Fruit fly (Drosophila melanogaster) S2 (cell line): ENCODE results near the gene fid.

Experiments
- CG8478 ChIP-seq: fragments of >200 bp; optimal IDR thresholded peaks from 2 replicates; lab custom pipeline; 2018
- CTCF ChIP-seq, 2 experiments: fragments of >200 bp; optimal IDR thresholded peaks; 2 replicates each; lab custom pipeline; 2018

dm6 chr3R:26007964-26008868, 38.3 kb downstream of the fid start:
- no peak for TF ChIP-seq CTCF (optimal IDR thresholded peaks at IDR 0.05; lab: Kevin White, UChicago)
- TF ChIP-seq CG8478 (lab: Kevin White, UChicago): no peak
